Fruit fly (Drosophila melanogaster): ENCODE measurements around the gene CG8945.

DNA sequence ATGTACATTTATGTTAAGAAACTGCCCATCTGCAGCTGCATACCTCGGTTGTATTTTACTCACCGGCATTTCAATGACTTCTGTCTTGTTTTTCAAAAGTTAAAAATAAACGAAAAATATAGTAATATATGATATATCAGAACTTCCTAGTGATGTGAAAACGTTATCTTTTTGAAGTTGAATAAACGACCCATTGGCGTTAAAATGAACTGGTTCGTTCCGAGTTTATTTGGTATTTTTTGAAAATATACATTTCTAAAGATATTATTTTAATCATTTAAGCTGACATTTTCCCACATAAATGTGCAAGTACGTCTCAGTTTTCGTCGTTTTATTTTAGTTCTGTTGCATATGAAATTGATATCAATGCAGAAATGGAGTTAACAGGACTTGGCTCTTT, 18.2 kb upstream of the CG8945 start, which contains the start of gene Arpc3B:
- TF ChIP-seq CG8478 (optimal IDR thresholded peaks at IDR 0.05) = no peak
- TF ChIP-seq pan (optimal IDR thresholded peaks at IDR 0.05) = no peak
- TF ChIP-seq psq (optimal IDR thresholded peaks at IDR 0.05) = no peak
- no peak for TF ChIP-seq usp (GFP tag; optimal IDR thresholded peaks at IDR 0.05)
